Worm (Caenorhabditis elegans) whole organism, L2 larva: Measurements from ENCODE around the gene Y73C8B.1.

Experiments
- C34F6.9 ChIP-seq: fragments of 150-350 bp; optimal IDR thresholded peaks from 2 replicates; lab custom pipeline; 2014; ENCODE audit warnings: missing biosample characterization, missing genetic modification characterization
- R02D3.7 ChIP-seq: fragments of 150-350 bp; optimal IDR thresholded peaks from 2 replicates; lab custom pipeline; 2014; ENCODE audit warnings: missing biosample characterization, missing genetic modification characterization
- Y55F3AM.14 ChIP-seq: fragments of 200-800 bp; sonication (Bioruptor generic); optimal IDR thresholded peaks from 2 replicates; lab custom pipeline; 2018; ENCODE audit warnings: mild to moderate bottlenecking, missing genetic modification characterization, missing compliant biosample characterization
- ZK546.5 ChIP-seq: sonication (generic microtip); optimal IDR thresholded peaks from 2 replicates; lab custom pipeline; 2017; ENCODE audit warnings: missing biosample characterization, missing genetic modification characterization
- alr-1 ChIP-seq: fragments of 150-350 bp; optimal IDR thresholded peaks from 2 replicates; lab custom pipeline; 2014; ENCODE audit warnings: missing biosample characterization, missing genetic modification characterization
- aly-2 ChIP-seq: fragments of 150-350 bp; optimal IDR thresholded peaks from 2 replicates; lab custom pipeline; 2014; ENCODE audit warnings: missing biosample characterization, missing genetic modification characterization
- ama-1 ChIP-seq: fragments of 150-350 bp; optimal IDR thresholded peaks from 2 replicates; lab custom pipeline; 2018; ENCODE audit warnings: inconsistent platforms
- ceh-16 ChIP-seq: fragments of 150-350 bp; optimal IDR thresholded peaks from 2 replicates; lab custom pipeline; 2014; ENCODE audit warnings: missing biosample characterization, missing genetic modification characterization
- ceh-82 ChIP-seq: fragments of 150-350 bp; optimal IDR thresholded peaks from 2 replicates; lab custom pipeline; 2014; ENCODE audit warnings: missing biosample characterization, missing genetic modification characterization
- crh-2 ChIP-seq: sonication (generic microtip); optimal IDR thresholded peaks from 2 replicates; lab custom pipeline; 2017; ENCODE audit warnings: missing biosample characterization, missing genetic modification characterization
- dmd-4 ChIP-seq: sonication (generic microtip); optimal IDR thresholded peaks from 2 replicates; lab custom pipeline; 2017; ENCODE audit warnings: missing biosample characterization, missing genetic modification characterization
- egl-27 ChIP-seq: sonication (generic microtip); optimal IDR thresholded peaks from 3 replicates; lab custom pipeline; 2017; ENCODE audit warnings: missing biosample characterization, missing genetic modification reagents, missing genetic modification characterization
- elt-3 ChIP-seq: sonication (generic microtip); optimal IDR thresholded peaks from 2 replicates; lab custom pipeline; 2017; ENCODE audit warnings: missing biosample characterization, missing genetic modification characterization
- fos-1 ChIP-seq: fragments of 150-350 bp; optimal IDR thresholded peaks from 2 replicates; lab custom pipeline; 2014; ENCODE audit warnings: missing biosample characterization, missing genetic modification characterization
- gmeb-1 ChIP-seq: fragments of 150-350 bp; optimal IDR thresholded peaks from 2 replicates; lab custom pipeline; 2014; ENCODE audit warnings: missing biosample characterization, missing genetic modification characterization
- lin-11 ChIP-seq: fragments of 150-350 bp; sonication (generic microtip); optimal IDR thresholded peaks from 2 replicates; lab custom pipeline; 2014; ENCODE audit warnings: missing biosample characterization, missing genetic modification characterization, inconsistent platforms, mixed read lengths
- lin-13 ChIP-seq: fragments of 150-350 bp; optimal IDR thresholded peaks from 2 replicates; lab custom pipeline; 2014; ENCODE audit warnings: missing biosample characterization, missing genetic modification reagents, missing genetic modification characterization
- lin-39 ChIP-seq: fragments of 150-350 bp; optimal IDR thresholded peaks from 2 replicates; lab custom pipeline; 2014; ENCODE audit warnings: missing biosample characterization, missing genetic modification reagents, missing genetic modification characterization
- lsy-2 ChIP-seq, 2 experiments: fragments of 150-350 bp in 1 of 2; sonication (generic microtip) in 1 of 2; optimal IDR thresholded peaks; 2 replicates each; lab custom pipeline; 2014 to 2017; ENCODE audit warnings: missing biosample characterization in 2 of 2, missing genetic modification characterization in 2 of 2
- mab-5 ChIP-seq: fragments of 150-350 bp; optimal IDR thresholded peaks from 2 replicates; lab custom pipeline; 2014; ENCODE audit warnings: missing biosample characterization, missing genetic modification characterization
- mbf-1 ChIP-seq: sonication (generic microtip); optimal IDR thresholded peaks from 2 replicates; lab custom pipeline; 2017; ENCODE audit warnings: missing biosample characterization, missing genetic modification characterization
- nhr-12 ChIP-seq: fragments of 150-350 bp; optimal IDR thresholded peaks from 2 replicates; lab custom pipeline; 2014; ENCODE audit warnings: missing biosample characterization, missing genetic modification characterization
- nhr-129 ChIP-seq: fragments of 150-350 bp; optimal IDR thresholded peaks from 2 replicates; lab custom pipeline; 2014; ENCODE audit warnings: missing biosample characterization, missing genetic modification characterization
- nhr-237 ChIP-seq: fragments of 150-350 bp; optimal IDR thresholded peaks from 2 replicates; lab custom pipeline; 2014; ENCODE audit warnings: missing biosample characterization, missing genetic modification characterization
- nhr-77 ChIP-seq: fragments of 150-350 bp; optimal IDR thresholded peaks from 2 replicates; lab custom pipeline; 2014; ENCODE audit warnings: missing biosample characterization, missing genetic modification characterization
- peb-1 ChIP-seq: fragments of 150-350 bp; optimal IDR thresholded peaks from 2 replicates; lab custom pipeline; 2014; ENCODE audit warnings: missing biosample characterization, missing genetic modification characterization
- sem-4 ChIP-seq: fragments of 150-350 bp; optimal IDR thresholded peaks from 2 replicates; lab custom pipeline; 2014; ENCODE audit warnings: missing biosample characterization, missing genetic modification reagents, missing genetic modification characterization
- skn-1 ChIP-seq: sonication (generic microtip); optimal IDR thresholded peaks from 2 replicates; lab custom pipeline; 2017; ENCODE audit warnings: missing biosample characterization, missing genetic modification characterization
- sma-3 ChIP-seq: sonication (generic microtip); optimal IDR thresholded peaks from 2 replicates; lab custom pipeline; 2016; ENCODE audit warnings: missing genetic modification reagents, missing genetic modification characterization, missing compliant biosample characterization
- sma-9 ChIP-seq, 2 experiments: fragments of 150-350 bp in 1 of 2; sonication (generic microtip) in 1 of 2; optimal IDR thresholded peaks; 2 replicates each; lab custom pipeline; 2014 to 2016; ENCODE audit warnings: missing genetic modification characterization in 2 of 2, mild to moderate bottlenecking in 1 of 2, missing biosample characterization in 1 of 2, missing compliant biosample characterization in 1 of 2, missing genetic modification reagents in 1 of 2, moderate library complexity in 1 of 2
- snpc-4 ChIP-seq: fragments of 150-350 bp; optimal IDR thresholded peaks from 2 replicates; lab custom pipeline; 2014; ENCODE audit warnings: missing biosample characterization, missing genetic modification characterization
- unc-39 ChIP-seq: fragments of 150-350 bp; optimal IDR thresholded peaks from 2 replicates; lab custom pipeline; 2014; ENCODE audit warnings: missing biosample characterization, missing genetic modification characterization
- unc-62 ChIP-seq: fragments of 150-350 bp; optimal IDR thresholded peaks from 2 replicates; lab custom pipeline; 2014; ENCODE audit warnings: missing biosample characterization, missing genetic modification reagents, missing genetic modification characterization
- ztf-1 ChIP-seq: fragments of 200-800 bp; sonication (Bioruptor generic); conservative IDR thresholded peaks from 2 replicates; pipeline ENCODE4 v1.3.6; 2022; ENCODE audit warnings: missing genetic modification characterization, missing compliant biosample characterization
- ztf-11 ChIP-seq: sonication (generic microtip); optimal IDR thresholded peaks from 2 replicates; lab custom pipeline; 2017; ENCODE audit warnings: missing biosample characterization, missing genetic modification characterization
- ztf-4 ChIP-seq: fragments of 150-350 bp; optimal IDR thresholded peaks from 2 replicates; lab custom pipeline; 2014; ENCODE audit warnings: missing biosample characterization, missing genetic modification characterization

Y73C8B.1 gene

DNA sequence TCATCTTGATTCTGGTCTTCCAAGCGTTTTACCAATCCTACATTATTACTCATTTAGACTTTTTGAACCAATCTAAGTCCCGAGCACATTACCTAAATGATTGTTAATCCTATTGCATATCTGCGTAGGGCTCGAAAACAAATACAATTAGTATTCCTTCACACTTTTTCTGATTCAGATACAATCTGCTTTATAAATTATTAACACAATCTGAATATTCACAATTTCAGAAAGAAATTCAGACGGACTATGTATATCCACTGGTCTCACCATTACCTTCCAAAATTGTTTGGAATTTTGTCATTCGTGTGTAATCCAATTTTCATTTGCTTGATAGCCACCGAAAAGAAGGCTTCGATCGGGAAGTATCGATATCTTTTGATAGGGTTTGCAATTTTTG, 44.5 kb upstream of the Y73C8B.1 start, which contains the start of gene srj-11:
srj-11 (plus strand) TSS at position 250 of the 400 bp plus-strand sequence.
- TF ChIP-seq mab-5 (tag; lab: Kevin White, UChicago) (no peak), R02D3.7 (tag; lab: Kevin White, UChicago) (no peak), nhr-77 (no peak), crh-2 (tag; lab: Kevin White, UChicago) (no peak), ceh-82 (tag; lab: Kevin White, UChicago) (no peak), ama-1 (no peak), sma-9 (GFP tag; optimal IDR thresholded peaks at IDR 0.05; lab: Kevin White, UChicago) (no peak), sma-9 (tag; optimal IDR thresholded peaks at IDR 0.05; lab: Kevin White, UChicago) (no peak), sem-4 (tag; lab: Kevin White, UChicago) (no peak), ceh-16 (no peak), dmd-4 (no peak), unc-62 (GFP tag; lab: Kevin White, UChicago) (no peak), lin-13 (GFP tag; lab: Kevin White, UChicago) (no peak), skn-1 (no peak), egl-27 (tag; lab: Kevin White, UChicago) (no peak), mbf-1 (tag; lab: Kevin White, UChicago) (no peak), snpc-4 (tag; lab: Kevin White, UChicago) (no peak), elt-3 (tag; lab: Kevin White, UChicago) (no peak), peb-1 (tag; lab: Kevin White, UChicago) (no peak), gmeb-1 (tag; lab: Kevin White, UChicago) (no peak)

DNA sequence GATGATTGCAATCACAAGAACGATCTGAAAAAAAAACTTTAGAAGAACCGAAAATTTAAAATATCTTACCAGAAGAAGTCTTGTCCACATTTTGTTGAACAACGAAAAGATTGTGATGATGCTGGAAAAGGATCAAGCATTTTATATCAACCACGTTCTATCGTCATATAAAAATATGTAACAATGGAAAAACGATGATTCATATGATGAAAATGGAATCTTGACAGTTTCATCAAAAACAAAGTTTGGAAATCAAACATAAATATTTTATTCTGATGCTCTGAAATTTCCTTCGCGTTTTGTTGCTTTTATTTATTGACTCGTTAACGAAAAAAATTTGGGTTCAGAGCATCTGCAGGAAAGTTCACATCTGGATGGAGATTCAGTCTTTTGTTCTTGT, 39.9 kb upstream of the Y73C8B.1 start, which contains the start of the genes K08D9.9 and str-16:
K08D9.9 (minus strand) TSS at position 101 of the 400 bp plus-strand sequence.
str-16 (plus strand) TSS at position 266 of the 400 bp plus-strand sequence.
- TF ChIP-seq peb-1 (tag; lab: Kevin White, UChicago) (no peak), sem-4 (tag; lab: Kevin White, UChicago) (no peak), crh-2 (tag; lab: Kevin White, UChicago) (no peak), nhr-12 (tag; lab: Kevin White, UChicago) (no peak), Y55F3AM.14 (GFP tag; lab: Kevin White, UChicago) (no peak), lin-11 (tag; lab: Kevin White, UChicago) (no peak), C34F6.9 (tag; lab: Kevin White, UChicago) (no peak), aly-2 (tag; lab: Kevin White, UChicago) (no peak), sma-3 (no peak), lsy-2 (tag; optimal IDR thresholded peaks at IDR 0.05; lab: Kevin White, UChicago) (no peak), nhr-129 (tag; lab: Kevin White, UChicago) (no peak), ZK546.5 (tag; lab: Kevin White, UChicago) (no peak), R02D3.7 (tag; lab: Kevin White, UChicago) (no peak)
- TF ChIP-seq, all 48 proteins: peak for 0

DNA sequence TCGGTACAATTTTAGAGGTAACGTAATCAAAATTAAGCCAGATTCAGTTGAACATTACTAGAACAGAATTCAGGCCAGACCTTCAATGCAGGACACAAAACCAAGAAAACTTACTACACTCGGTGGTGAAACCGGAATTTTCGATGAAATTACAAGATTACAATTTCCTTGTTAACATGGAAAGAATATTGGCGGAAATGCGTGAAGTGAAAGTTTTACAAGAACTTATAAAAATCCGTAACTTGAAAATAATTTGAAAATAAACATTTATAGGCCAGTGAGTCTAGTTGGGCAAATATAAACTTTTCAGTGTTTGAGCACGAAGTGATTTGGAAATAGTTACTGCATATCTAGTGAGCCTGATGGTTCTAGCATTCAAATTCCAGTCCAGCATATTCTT, 38.2 kb upstream of the Y73C8B.1 start, which contains the start of gene K08D9.6:
K08D9.6 (minus strand) TSS at position 101 of the 400 bp plus-strand sequence.
- TF ChIP-seq fos-1 (tag; lab: Kevin White, UChicago): no peak
- TF ChIP-seq nhr-12 (tag; lab: Kevin White, UChicago): no peak
- no peak for TF ChIP-seq ztf-1 (GFP tag; lab: Robert Waterston, UW)
- no peak for TF ChIP-seq nhr-77
- no peak for TF ChIP-seq unc-39
- TF ChIP-seq unc-62 (GFP tag; lab: Kevin White, UChicago): no peak
- TF ChIP-seq lin-11 (tag; lab: Kevin White, UChicago): no peak

DNA sequence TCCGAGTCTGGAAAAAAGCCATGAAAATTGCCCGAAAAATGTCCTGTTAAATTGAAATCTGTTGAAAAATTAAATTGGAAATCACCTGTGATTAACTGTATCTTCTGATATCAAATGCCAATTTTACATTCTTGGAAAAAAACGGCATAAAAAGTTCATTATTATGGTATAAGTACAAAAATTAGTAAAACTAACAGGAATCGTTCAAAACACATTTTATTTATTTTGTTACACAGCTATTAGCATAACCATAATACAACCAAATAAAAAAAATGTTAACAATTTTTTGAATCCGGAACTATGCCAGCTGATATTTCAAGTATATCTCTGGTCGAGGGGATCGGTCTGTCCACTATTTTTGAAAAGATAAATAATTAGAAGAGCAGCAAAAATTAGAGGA, 33.9 kb upstream of the Y73C8B.1 start, which contains the start of gene K08D9.10:
K08D9.10 (plus strand) TSS at position 301 of the 400 bp plus-strand sequence.
- TF ChIP-seq egl-27 (tag; lab: Kevin White, UChicago): no peak
- TF ChIP-seq alr-1 (tag; lab: Kevin White, UChicago): no peak
- no peak for TF ChIP-seq sem-4 (tag; lab: Kevin White, UChicago)
- TF ChIP-seq unc-39: no peak
- no peak for TF ChIP-seq ama-1
- TF ChIP-seq lin-39 (tag; lab: Kevin White, UChicago): no peak
- no peak for TF ChIP-seq ztf-11 (tag; lab: Kevin White, UChicago)
- no peak for TF ChIP-seq nhr-237 (tag; lab: Kevin White, UChicago)
- TF ChIP-seq lin-13 (GFP tag; lab: Kevin White, UChicago): no peak
- no peak for TF ChIP-seq ztf-4 (tag; lab: Kevin White, UChicago)
- TF ChIP-seq fos-1 (tag; lab: Kevin White, UChicago): no peak
- TF ChIP-seq ztf-1 (GFP tag; lab: Robert Waterston, UW): no peak
- TF ChIP-seq, all 48 proteins: peak for 0
